Fruit fly (Drosophila melanogaster) whole organism: ENCODE results near the gene CG6693.
A peak's percentile ranks its signal among the peaks of the same experiment; 100 is the strongest.

Experiments used
- CG8478 ChIP-seq: fragments of >200 bp; optimal IDR thresholded peaks from 2 replicates; lab custom pipeline; 2018; ENCODE audit warnings: inconsistent platforms
- Dll ChIP-seq: fragments of >200 bp; optimal IDR thresholded peaks from 2 replicates; lab custom pipeline; 2017
- EcR ChIP-seq, 2 experiments: fragments of >200 bp; optimal IDR thresholded peaks; 2 replicates each; lab custom pipeline; 2017; ENCODE audit warnings: missing biosample characterization in 2 of 2, missing genetic modification characterization in 2 of 2, missing genetic modification reagents in 2 of 2
- pan ChIP-seq: fragments of >200 bp; optimal IDR thresholded peaks from 2 replicates; lab custom pipeline; 2017
- psq ChIP-seq: fragments of >200 bp; optimal IDR thresholded peaks from 2 replicates; lab custom pipeline; 2017
- usp ChIP-seq: fragments of >200 bp; optimal IDR thresholded peaks from 2 replicates; lab custom pipeline; 2017; ENCODE audit warnings: missing biosample characterization, missing genetic modification characterization, mixed read lengths

CG6693 gene

dm6 chr3R:11243057-11243740 lies 21.8 kb upstream of the CG6693 start:
- TF ChIP-seq psq (lab: Kevin White, UChicago) (no peak), CG8478 (lab: Kevin White, UChicago) (no peak), Dll (lab: Kevin White, UChicago) (no peak), usp (no peak), EcR (GFP tag; optimal IDR thresholded peaks at IDR 0.05; lab: Kevin White, UChicago) (no peak), pan (lab: Kevin White, UChicago) (no peak)

- TF ChIP-seq pan (lab: Kevin White, UChicago), result no peak
- TF ChIP-seq usp, result no peak
- no peak for TF ChIP-seq psq (lab: Kevin White, UChicago)
- no peak for TF ChIP-seq CG8478 (lab: Kevin White, UChicago)
- TF ChIP-seq Dll (lab: Kevin White, UChicago), result no peak
- no peak for TF ChIP-seq EcR (GFP tag; optimal IDR thresholded peaks at IDR 0.05; lab: Kevin White, UChicago)
Observed at dm6 chr3R:11240891-11241290, 19.5 kb upstream of the CG6693 start, which contains the start of the genes scpr-B and scpr-A. scpr-B (minus strand) TSS chr3R:11240991. scpr-A (plus strand) TSS chr3R:11241183.

dm6 chr3R:11237598-11237997 lies 16.2 kb upstream of the CG6693 start, which contains the start of gene CG31388:
CG31388 (plus strand) TSS chr3R:11237815.
- no peak for TF ChIP-seq EcR (GFP tag; optimal IDR thresholded peaks at IDR 0.05; lab: Kevin White, UChicago)
- TF ChIP-seq usp, result no peak
- TF ChIP-seq CG8478 (lab: Kevin White, UChicago), result no peak
- TF ChIP-seq Dll (lab: Kevin White, UChicago), result no peak
- no peak for TF ChIP-seq pan (lab: Kevin White, UChicago)
- TF ChIP-seq psq (lab: Kevin White, UChicago), result no peak

DNA sequence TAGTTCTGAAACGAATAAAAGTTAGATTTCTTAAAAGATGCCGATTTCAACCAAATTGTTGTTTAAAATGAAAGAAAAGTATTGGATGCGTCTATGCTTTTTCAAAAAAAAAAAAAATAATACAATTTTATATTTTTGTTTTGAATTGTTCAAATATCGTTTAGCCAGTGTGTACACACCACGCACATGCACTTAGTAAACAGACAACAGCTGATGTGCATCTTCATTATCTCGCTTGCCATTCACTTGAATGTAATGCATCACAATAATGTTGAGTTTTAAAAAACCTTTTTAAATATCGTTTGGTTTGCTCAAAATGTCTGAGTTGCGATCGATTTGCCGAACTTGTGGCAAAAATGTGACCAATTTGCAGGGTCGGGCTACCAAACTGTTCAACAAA lies 14.6 kb upstream of the CG6693 start, which contains the start of gene CG31441:
CG31441 (plus strand) TSS at position 246 of the 400 bp plus-strand sequence.
- TF ChIP-seq EcR (GFP tag; optimal IDR thresholded peaks at IDR 0.05; lab: Kevin White, UChicago), result no peak
- TF ChIP-seq usp, result no peak
- TF ChIP-seq CG8478 (lab: Kevin White, UChicago), result no peak
- TF ChIP-seq psq (lab: Kevin White, UChicago), result no peak
- TF ChIP-seq pan (lab: Kevin White, UChicago), result no peak
- TF ChIP-seq Dll (lab: Kevin White, UChicago), result no peak

dm6 chr3R:11234918-11235371 lies 13.5 kb upstream of the CG6693 start, which contains the start of the genes Arfip and CG17721:
Arfip (minus strand) TSS chr3R:11235013.
CG17721 (plus strand) TSS chr3R:11235140.
- TF ChIP-seq CG8478 (lab: Kevin White, UChicago) (no peak), usp (no peak), psq (lab: Kevin White, UChicago) (no peak), pan (lab: Kevin White, UChicago) (no peak), Dll (lab: Kevin White, UChicago) (no peak), EcR (GFP tag; optimal IDR thresholded peaks at IDR 0.05; lab: Kevin White, UChicago) (no peak)

- TF ChIP-seq EcR (GFP tag; optimal IDR thresholded peaks at IDR 0.05; lab: Kevin White, UChicago) (no peak), CG8478 (lab: Kevin White, UChicago) (no peak), Dll (lab: Kevin White, UChicago) (no peak), usp (no peak), pan (lab: Kevin White, UChicago) (no peak), psq (lab: Kevin White, UChicago) (no peak)
Observed at dm6 chr3R:11231705-11232261, 10.3 kb upstream of the CG6693 start, which contains the start of the genes CG17187 and Dph3. CG17187 (minus strand) TSS chr3R:11231879. Dph3 (plus strand) TSS chr3R:11231912.

dm6 chr3R:11231037-11231436 lies 9.6 kb upstream of the CG6693 start:
- TF ChIP-seq usp (no peak), CG8478 (lab: Kevin White, UChicago) (no peak), EcR (GFP tag; optimal IDR thresholded peaks at IDR 0.05; lab: Kevin White, UChicago) (no peak), psq (lab: Kevin White, UChicago) (no peak)

DNA sequence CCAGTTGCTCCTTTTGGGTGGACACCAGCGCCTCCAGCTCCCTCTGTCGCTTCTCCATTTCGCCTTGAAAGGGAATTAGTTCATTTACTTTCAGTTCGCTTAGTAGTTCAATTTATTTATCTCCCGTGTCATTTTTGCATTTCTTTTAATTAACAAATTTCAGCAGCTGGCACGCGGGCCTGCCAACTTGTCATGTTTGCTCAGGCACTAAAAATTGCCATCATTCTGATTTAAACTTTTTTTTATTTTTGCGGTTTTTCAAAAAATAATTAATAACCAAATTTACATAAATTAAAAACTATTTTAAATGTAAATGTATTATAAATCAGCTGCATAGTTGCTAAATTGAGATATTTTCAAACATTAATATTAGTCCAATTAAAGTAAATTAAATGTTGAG lies 9.0 kb upstream of the CG6693 start, which contains the start of gene GCC88:
GCC88 (minus strand) TSS at position 209 of the 400 bp plus-strand sequence.
- TF ChIP-seq psq (lab: Kevin White, UChicago) (no peak), usp (no peak), EcR (GFP tag; optimal IDR thresholded peaks at IDR 0.05; lab: Kevin White, UChicago) (no peak), Dll (lab: Kevin White, UChicago) (no peak), CG8478 (lab: Kevin White, UChicago) (no peak), pan (lab: Kevin White, UChicago) (no peak)

- TF ChIP-seq pan (lab: Kevin White, UChicago) (peak; percentile 95), psq (lab: Kevin White, UChicago) (no peak), EcR (GFP tag; optimal IDR thresholded peaks at IDR 0.05; lab: Kevin White, UChicago) (no peak)
Observed at dm6 chr3R:11226496-11226895, 5.1 kb upstream of the CG6693 start, which contains the start of gene CG17726. CG17726 (plus strand) TSS chr3R:11226762.

DNA sequence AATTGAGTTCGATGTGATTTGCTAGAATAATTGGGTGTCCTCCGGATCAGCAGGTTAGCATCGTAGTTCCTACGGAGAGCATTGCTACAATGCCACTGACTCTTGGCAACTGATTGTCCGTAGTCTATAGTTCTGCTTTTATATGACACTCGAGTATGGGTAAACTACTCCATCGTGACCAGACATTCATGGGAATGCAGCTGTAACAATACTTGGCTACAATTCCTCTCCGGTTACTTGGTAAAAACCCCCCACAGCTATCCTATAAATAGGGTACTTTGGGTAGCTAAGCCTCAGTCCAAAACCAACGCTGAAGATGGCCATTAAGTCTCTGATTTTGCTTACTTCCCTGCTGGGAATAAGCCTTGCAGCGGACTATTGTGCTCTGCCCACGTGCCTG lies 3.8 kb upstream of the CG6693 start, which contains the start of gene scpr-C:
scpr-C (plus strand) TSS at position 301 of the 400 bp plus-strand sequence.
- TF ChIP-seq CG8478 (lab: Kevin White, UChicago), result no peak
- no peak for TF ChIP-seq psq (lab: Kevin White, UChicago)
- TF ChIP-seq usp, result no peak
- TF ChIP-seq pan (lab: Kevin White, UChicago), result no peak
- TF ChIP-seq EcR (GFP tag; optimal IDR thresholded peaks at IDR 0.05; lab: Kevin White, UChicago), result no peak
- TF ChIP-seq Dll (lab: Kevin White, UChicago), result no peak

- TF ChIP-seq Dll (lab: Kevin White, UChicago) (no peak), usp (no peak), pan (lab: Kevin White, UChicago) (no peak), EcR (GFP tag; optimal IDR thresholded peaks at IDR 0.05; lab: Kevin White, UChicago) (no peak), CG8478 (lab: Kevin White, UChicago) (no peak), psq (lab: Kevin White, UChicago) (no peak)
Observed at dm6 chr3R:11224478-11224877, 3.0 kb upstream of the CG6693 start.
